Worm (Caenorhabditis elegans): ENCODE results near the gene cpna-3.

DNA sequence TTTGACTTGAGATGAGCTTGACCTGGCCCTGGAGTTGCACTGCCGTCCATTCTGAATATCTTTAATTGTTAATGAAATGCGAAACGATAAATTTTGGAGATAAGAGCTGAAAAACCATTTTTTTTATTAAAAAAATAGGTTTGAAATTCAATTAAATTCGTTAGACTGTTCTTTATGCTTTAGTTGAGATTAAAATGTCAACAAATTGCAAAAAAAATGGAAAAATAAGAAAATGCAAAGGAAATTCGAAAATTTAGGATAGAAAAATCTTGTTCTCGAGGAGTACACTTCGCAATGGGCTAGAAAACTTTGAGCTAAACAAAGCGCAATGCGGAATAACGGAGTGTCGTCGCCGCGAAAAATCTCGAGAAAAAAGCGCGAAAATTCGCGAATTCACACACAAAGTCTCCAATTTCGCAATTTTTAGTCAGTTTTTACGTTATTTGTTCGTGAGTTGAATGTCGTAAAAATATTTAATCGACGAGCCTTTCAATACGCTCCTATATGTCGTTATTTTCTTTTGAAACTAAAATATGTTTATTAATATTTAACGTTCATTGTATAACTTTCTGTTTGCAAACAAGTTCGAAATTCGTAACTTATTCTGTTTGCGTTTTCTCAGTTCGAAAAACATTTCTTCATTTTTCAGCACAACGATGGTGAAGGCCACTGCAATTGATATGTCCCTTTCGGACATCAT, 50.3 kb downstream of the cpna-3 start, which contains the start of the genes rpb-12 and aly-2:
- no peak for TF ChIP-seq mml-1 (tag; optimal IDR thresholded peaks at IDR 0.05)
- no peak for TF ChIP-seq fkh-10 (GFP tag; optimal IDR thresholded peaks at IDR 0.05)

All from whole organism, L3 larva.